Fruit fly (Drosophila melanogaster): ENCODE results near the gene Tsp3A.

Gene Tsp3A

dm6 chrX:2608470-2609157 is 10.9 kb downstream of the Tsp3A start, which contains the start of gene Smyd3 (continued):
- TF ChIP-seq fd102C (GFP tag; optimal IDR thresholded peaks at IDR 0.05) (no peak), D19B (GFP tag; optimal IDR thresholded peaks at IDR 0.05) (no peak), ttk (GFP tag; IDR thresholded peaks at IDR 0.05) (peak; percentile 69; the same call in 1 of the 2 replicates), Atf3 (GFP tag; optimal IDR thresholded peaks at IDR 0.05) (peak; percentile 42), CG9932 (GFP tag; IDR thresholded peaks at IDR 0.05) (peak; percentile 88), CG8765 (GFP tag; IDR thresholded peaks at IDR 0.05) (peak; percentile 61), CG16813 (GFP tag; IDR thresholded peaks at IDR 0.05; ENCODE audit: partially characterized antibody) (no peak), CG5953 (GFP tag; IDR thresholded peaks at IDR 0.05) (peak; percentile 78), CG14014 (GFP tag; IDR thresholded peaks at IDR 0.05) (peak; percentile 85), ken (GFP tag; IDR thresholded peaks at IDR 0.05) (peak; percentile 75; the same call in 2 of the 3 replicates), CG11247 (GFP tag; IDR thresholded peaks at IDR 0.05) (peak; percentile 71), CG7372 (GFP tag; IDR thresholded peaks at IDR 0.05) (no peak), CG9437 (GFP tag; optimal IDR thresholded peaks at IDR 0.05) (peak; percentile 26), ac (GFP tag; optimal IDR thresholded peaks at IDR 0.05) (peak; percentile 30), Drgx (GFP tag; IDR thresholded peaks at IDR 0.05) (peak; percentile 86), CG7271 (tag; optimal IDR thresholded peaks at IDR 0.05) (no peak), CG10321 (GFP tag; IDR thresholded peaks at IDR 0.05) (no peak; the same call in 1 of the 2 replicates), dm (GFP tag; optimal IDR thresholded peaks at IDR 0.05) (peak; percentile 66), da (GFP tag; optimal IDR thresholded peaks at IDR 0.05) (peak; percentile 17), CG11560 (tag; IDR thresholded peaks at IDR 0.05) (peak; percentile 44; the same call in 1 of the 3 replicates), HLH4C (GFP tag; IDR thresholded peaks at IDR 0.05; ENCODE audit: partially characterized antibody) (no peak), Dad (GFP tag; optimal IDR thresholded peaks at IDR 0.05) (peak; percentile 80), org-1 (GFP tag; optimal IDR thresholded peaks at IDR 0.05) (peak; percentile 48), CG1792 (GFP tag; optimal IDR thresholded peaks at IDR 0.05) (peak; percentile 46), CG1602 (GFP tag; optimal IDR thresholded peaks at IDR 0.05) (peak; percentile 71), Dip3 (GFP tag; optimal IDR thresholded peaks at IDR 0.05) (peak; percentile 82), CG30020 (tag; optimal IDR thresholded peaks at IDR 0.05) (peak; percentile 21), otp (GFP tag; IDR thresholded peaks at IDR 0.05) (peak; percentile 84), bigmax (GFP tag; optimal IDR thresholded peaks at IDR 0.05) (no peak), Max (GFP tag; optimal IDR thresholded peaks at IDR 0.05) (peak; percentile 80), Ets65A (GFP tag) (peak; percentile 97), CTCF (GFP tag; optimal IDR thresholded peaks at IDR 0.05) (no peak), grau (tag; optimal IDR thresholded peaks at IDR 0.05) (peak; percentile 98), ATbp (GFP tag; optimal IDR thresholded peaks at IDR 0.05) (peak; percentile 62), CG7357 (GFP tag; IDR thresholded peaks at IDR 0.05) (peak; percentile 56; the same call in 1 of the 3 replicates), D (optimal IDR thresholded peaks at IDR 0.05) (no peak), D (GFP tag; optimal IDR thresholded peaks at IDR 0.05) (no peak), CG30431 (GFP tag; optimal IDR thresholded peaks at IDR 0.05) (peak; percentile 62), CG12104 (GFP tag; optimal IDR thresholded peaks at IDR 0.05) (peak; percentile 1), CG3726 (GFP tag; IDR thresholded peaks at IDR 0.05) (0 out of 3 replicates have a peak, but pooled peaks have one; percentile 26), pfk (GFP tag; optimal IDR thresholded peaks at IDR 0.05) (no peak), Hmr (GFP tag; optimal IDR thresholded peaks at IDR 0.05) (peak; percentile 80), zfh2 (GFP tag; optimal IDR thresholded peaks at IDR 0.05) (peak; percentile 76), Eip74EF (GFP tag; optimal IDR thresholded peaks at IDR 0.05) (no peak), CG11723 (GFP tag; optimal IDR thresholded peaks at IDR 0.05) (peak; percentile 57), CG13775 (GFP tag; optimal IDR thresholded peaks at IDR 0.05) (peak; percentile 96), CG1024 (GFP tag; IDR thresholded peaks at IDR 0.05) (peak; percentile 60), grn (GFP tag; optimal IDR thresholded peaks at IDR 0.05) (no peak), CG2875 (GFP tag; optimal IDR thresholded peaks at IDR 0.05) (no peak), jigr1 (GFP tag; IDR thresholded peaks at IDR 0.05) (no peak), CG3281 (GFP tag; optimal IDR thresholded peaks at IDR 0.05) (peak; percentile 64)
